Worm (Caenorhabditis elegans) whole organism, dauer: Measurements from ENCODE around the gene fbxb-48.

Experiments
- unc-62 ChIP-seq: sonication (generic microtip); optimal IDR thresholded peaks from 2 replicates; lab custom pipeline; 2017; ENCODE audit warnings: missing biosample characterization, missing genetic modification reagents, missing genetic modification characterization

fbxb-48 gene

ce11 chrII:1731932-1732331 lies 12.9 kb upstream of the fbxb-48 start, which contains the start of gene ceh-82:
Gene ceh-82, plus strand, starts transcription at chrII:1732232.
- TF ChIP-seq unc-62 (GFP tag; lab: Kevin White, UChicago): no peak

- no peak for TF ChIP-seq unc-62 (GFP tag; lab: Kevin White, UChicago)
Measured at ce11 chrII:1730103-1730502, 11.1 kb upstream of the fbxb-48 start, which contains the start of gene ceh-81. Gene ceh-81, plus strand, starts transcription at chrII:1730403.

ce11 chrII:1728253-1728652 lies 9.2 kb upstream of the fbxb-48 start, which contains the start of gene btb-9:
Gene btb-9, plus strand, starts transcription at chrII:1728506.
- TF ChIP-seq unc-62 (GFP tag; lab: Kevin White, UChicago): no peak

- no peak for TF ChIP-seq unc-62 (GFP tag; lab: Kevin White, UChicago)
Measured at ce11 chrII:1725735-1726134, 6.7 kb upstream of the fbxb-48 start, which contains the start of gene F45C12.17. Gene F45C12.17, plus strand, starts transcription at chrII:1726111.

ce11 chrII:1724314-1724713 lies 5.3 kb upstream of the fbxb-48 start, which contains the start of gene fbxb-11:
Gene fbxb-11, plus strand, starts transcription at chrII:1724614.
- TF ChIP-seq unc-62 (GFP tag; lab: Kevin White, UChicago): no peak

ce11 chrII:1722394-1722793 lies 3.3 kb upstream of the fbxb-48 start, which contains the start of the genes fbxb-5 and btb-8:
Gene fbxb-5, minus strand, starts transcription at chrII:1722494.
Gene btb-8, plus strand, starts transcription at chrII:1722770.
- no peak for TF ChIP-seq unc-62 (GFP tag; lab: Kevin White, UChicago)

- no peak for TF ChIP-seq unc-62 (GFP tag; lab: Kevin White, UChicago)
Measured at ce11 chrII:1714772-1715353, 4.2 kb downstream of the fbxb-48 start, which contains the start of gene btb-6. Gene btb-6, plus strand, starts transcription at chrII:1715303.

ce11 chrII:1712938-1713337 lies 6.1 kb downstream of the fbxb-48 start, which contains the start of gene btb-7:
Gene btb-7, plus strand, starts transcription at chrII:1713238.
- no peak for TF ChIP-seq unc-62 (GFP tag; lab: Kevin White, UChicago)

ce11 chrII:1709959-1710358 lies 9.1 kb downstream of the fbxb-48 start, which contains the start of gene fbxa-184:
Gene fbxa-184, plus strand, starts transcription at chrII:1710259.
- TF ChIP-seq unc-62 (GFP tag; lab: Kevin White, UChicago): no peak

- TF ChIP-seq unc-62 (GFP tag; lab: Kevin White, UChicago): no peak
Measured at ce11 chrII:1706385-1706784, 12.7 kb downstream of the fbxb-48 start, which contains the start of gene sdz-18. Gene sdz-18, minus strand, starts transcription at chrII:1706485.

ce11 chrII:1703363-1703762 lies 15.7 kb downstream of the fbxb-48 start, which contains the start of gene fbxb-47:
Gene fbxb-47, minus strand, starts transcription at chrII:1703463.
- no peak for TF ChIP-seq unc-62 (GFP tag; lab: Kevin White, UChicago)

ce11 chrII:1695861-1696260 lies 23.2 kb downstream of the fbxb-48 start, which contains the start of gene F58E1.13:
Gene F58E1.13, minus strand, starts transcription at chrII:1695872.
- no peak for TF ChIP-seq unc-62 (GFP tag; lab: Kevin White, UChicago)

- TF ChIP-seq unc-62 (GFP tag; lab: Kevin White, UChicago): no peak
Measured at ce11 chrII:1694530-1694929, 24.5 kb downstream of the fbxb-48 start, which contains the start of gene fbxc-26. Gene fbxc-26, minus strand, starts transcription at chrII:1694630.

- no peak for TF ChIP-seq unc-62 (GFP tag; lab: Kevin White, UChicago)
Measured at ce11 chrII:1692827-1693226, 26.2 kb downstream of the fbxb-48 start, which contains the start of gene fbxc-21. Gene fbxc-21, minus strand, starts transcription at chrII:1692927.

ce11 chrII:1691011-1691410 lies 28.0 kb downstream of the fbxb-48 start, which contains the start of gene fbxc-22:
Gene fbxc-22, minus strand, starts transcription at chrII:1691111.
- TF ChIP-seq unc-62 (GFP tag; lab: Kevin White, UChicago): no peak

ce11 chrII:1688813-1689212 lies 30.2 kb downstream of the fbxb-48 start, which contains the start of the genes fbxb-18 and fbxb-19:
Gene fbxb-18, minus strand, starts transcription at chrII:1688913.
Gene fbxb-19, minus strand, starts transcription at chrII:1689181.
- TF ChIP-seq unc-62 (GFP tag; lab: Kevin White, UChicago): no peak
